Worm (Caenorhabditis elegans): Measurements from ENCODE around the gene K11H12.6.

Gene K11H12.6

ce11 chrIV:654526-655440 lies 12.3 kb upstream of the K11H12.6 start, which contains the start of the genes rpl-15 and K11H12.8:
rpl-15 (minus strand) TSS chrIV:654576.
K11H12.8 (plus strand) TSS chrIV:655390.
- peak; percentile 83 for TF ChIP-seq scrt-1 (GFP tag; IDR thresholded peaks at IDR 0.05)
- TF ChIP-seq ceh-13 (GFP tag; optimal IDR thresholded peaks at IDR 0.05): peak; percentile 57
- peak; percentile 66 for TF ChIP-seq B0310.2 (tag; optimal IDR thresholded peaks at IDR 0.05)
- TF ChIP-seq tra-4 (tag; optimal IDR thresholded peaks at IDR 0.05): peak; percentile 79
- TF ChIP-seq hmbx-1 (tag; optimal IDR thresholded peaks at IDR 0.05): peak; percentile 64
- peak; percentile 87 for TF ChIP-seq pes-1 (GFP tag; IDR thresholded peaks at IDR 0.05)
- TF ChIP-seq sea-1 (GFP tag; conservative IDR thresholded peaks at IDR 0.05): peak; percentile 95
- peak; percentile 64 for TF ChIP-seq ets-7 (tag; optimal IDR thresholded peaks at IDR 0.05)
- TF ChIP-seq tbx-37 (GFP tag; conservative IDR thresholded peaks at IDR 0.05): peak; percentile 91
- peak; percentile 92 for TF ChIP-seq flt-1 (GFP tag; IDR thresholded peaks at IDR 0.05)
- peak; percentile 99 for TF ChIP-seq F13C5.2 (tag; optimal IDR thresholded peaks at IDR 0.05)
- no peak for TF ChIP-seq ama-1 (optimal IDR thresholded peaks at IDR 0.05)
- TF ChIP-seq tbx-11 (GFP tag; IDR thresholded peaks at IDR 0.05): peak; percentile 77
- peak; percentile 70 for TF ChIP-seq hnd-1 (tag; optimal IDR thresholded peaks at IDR 0.05)
- peak; percentile 93 for TF ChIP-seq hmg-4 (GFP tag; optimal IDR thresholded peaks at IDR 0.05)
- peak; percentile 78 for TF ChIP-seq ceh-36 (tag; optimal IDR thresholded peaks at IDR 0.05)
- TF ChIP-seq aly-1 (tag; optimal IDR thresholded peaks at IDR 0.05): no peak

DNA sequence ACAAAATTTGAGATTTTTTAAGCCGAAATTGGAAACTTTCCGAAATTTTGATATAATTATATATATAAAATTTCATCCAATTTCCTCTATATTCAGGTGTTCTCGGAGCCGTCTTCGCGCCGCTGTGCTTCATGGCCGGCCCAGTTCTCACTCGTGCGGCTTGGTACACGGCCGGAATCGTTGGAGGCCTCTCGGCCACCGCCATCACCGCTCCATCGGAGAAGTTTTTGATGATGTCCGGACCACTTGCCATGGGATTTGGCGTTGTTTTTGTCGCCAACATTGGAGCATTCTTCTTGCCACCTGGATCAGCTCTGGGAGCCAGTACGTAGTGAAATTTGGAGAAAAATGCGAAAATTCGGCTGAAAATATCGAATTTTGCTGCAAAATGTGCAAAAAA lies 10.0 kb upstream of the K11H12.6 start:
- TF ChIP-seq ama-1 (optimal IDR thresholded peaks at IDR 0.05) (no peak), ceh-36 (tag; optimal IDR thresholded peaks at IDR 0.05) (no peak), scrt-1 (GFP tag; IDR thresholded peaks at IDR 0.05) (no peak), flt-1 (GFP tag; IDR thresholded peaks at IDR 0.05) (no peak), ets-7 (tag; optimal IDR thresholded peaks at IDR 0.05) (no peak), ceh-13 (GFP tag; optimal IDR thresholded peaks at IDR 0.05) (no peak), tbx-37 (GFP tag; conservative IDR thresholded peaks at IDR 0.05) (no peak)

- 0 out of 2 replicates have a peak, but pooled peaks have one; percentile 37 for TF ChIP-seq scrt-1 (GFP tag; IDR thresholded peaks at IDR 0.05)
- TF ChIP-seq pes-1 (GFP tag; IDR thresholded peaks at IDR 0.05): no peak; the same call in 1 of the 2 replicates
- TF ChIP-seq hmg-4 (GFP tag; optimal IDR thresholded peaks at IDR 0.05): peak; percentile 62
Measured at ce11 chrIV:657932-658331, 9.2 kb upstream of the K11H12.6 start.

DNA sequence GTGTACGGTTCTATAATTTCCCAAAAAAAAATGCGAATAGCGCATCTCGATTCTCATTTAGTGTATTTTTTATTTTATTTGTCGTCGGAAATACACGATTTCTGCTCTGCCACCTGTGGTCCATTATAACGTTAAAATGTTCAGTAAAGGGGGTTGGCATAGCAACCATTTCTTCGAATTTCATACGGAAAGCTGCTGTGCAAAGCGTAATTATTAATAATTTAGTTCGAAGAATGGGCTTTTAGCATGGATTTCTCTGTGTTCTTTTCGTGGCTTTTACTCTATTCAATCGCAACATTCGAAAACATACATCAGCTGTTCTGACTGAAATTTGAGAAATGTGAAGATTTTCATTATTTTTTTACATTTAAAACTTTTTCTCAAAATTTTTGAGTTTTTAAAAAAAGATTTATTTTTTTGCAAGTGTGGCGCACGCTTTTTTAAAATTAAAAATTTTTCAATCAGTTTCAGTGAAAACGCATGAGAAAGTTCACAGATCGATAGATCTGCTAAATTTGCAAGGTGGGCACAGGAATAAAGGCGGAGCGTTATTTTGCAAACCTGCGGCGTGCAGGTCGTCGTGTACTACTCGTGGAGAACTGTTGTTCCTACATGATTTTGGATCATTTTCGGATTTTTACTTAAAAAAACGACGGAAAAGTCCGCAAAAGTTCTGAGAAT lies 8.5 kb upstream of the K11H12.6 start:
- no peak for TF ChIP-seq F13C5.2 (tag; optimal IDR thresholded peaks at IDR 0.05)
- no peak for TF ChIP-seq pes-1 (GFP tag; IDR thresholded peaks at IDR 0.05)
- no peak for TF ChIP-seq scrt-1 (GFP tag; IDR thresholded peaks at IDR 0.05)
- TF ChIP-seq ets-7 (tag; optimal IDR thresholded peaks at IDR 0.05): no peak
- no peak for TF ChIP-seq hmg-4 (GFP tag; optimal IDR thresholded peaks at IDR 0.05)
- no peak for TF ChIP-seq aly-1 (tag; optimal IDR thresholded peaks at IDR 0.05)
- TF ChIP-seq hmbx-1 (tag; optimal IDR thresholded peaks at IDR 0.05): no peak
- no peak for TF ChIP-seq ceh-13 (GFP tag; optimal IDR thresholded peaks at IDR 0.05)
- TF ChIP-seq hnd-1 (tag; optimal IDR thresholded peaks at IDR 0.05): no peak
- no peak for TF ChIP-seq flt-1 (GFP tag; IDR thresholded peaks at IDR 0.05)
- no peak for TF ChIP-seq tbx-37 (GFP tag; conservative IDR thresholded peaks at IDR 0.05)
- no peak for TF ChIP-seq tbx-11 (GFP tag; IDR thresholded peaks at IDR 0.05)
- TF ChIP-seq ama-1 (optimal IDR thresholded peaks at IDR 0.05): no peak
- TF ChIP-seq sea-1 (GFP tag; conservative IDR thresholded peaks at IDR 0.05): no peak
- TF ChIP-seq tra-4 (tag; optimal IDR thresholded peaks at IDR 0.05): no peak
- no peak for TF ChIP-seq B0310.2 (tag; optimal IDR thresholded peaks at IDR 0.05)
- TF ChIP-seq ceh-36 (tag; optimal IDR thresholded peaks at IDR 0.05): no peak

DNA sequence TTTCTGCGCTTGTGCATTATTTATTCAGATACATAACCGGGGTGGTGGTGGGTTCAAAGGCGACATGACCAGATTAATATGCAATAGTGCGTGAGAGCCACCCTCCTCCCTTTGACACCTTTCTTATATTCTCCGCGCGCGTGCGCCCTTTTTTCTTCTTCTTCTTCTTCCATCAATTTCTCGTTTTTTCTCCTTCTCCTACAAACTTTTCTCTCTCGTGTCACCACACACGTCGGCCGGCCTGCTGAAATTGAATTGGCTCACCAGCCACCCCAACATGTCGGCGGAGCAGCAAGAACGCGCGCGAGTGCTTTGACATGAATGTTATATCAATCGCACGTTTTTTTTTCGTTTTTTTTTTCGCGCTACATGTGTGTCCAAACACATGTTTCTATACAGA lies 7.5 kb upstream of the K11H12.6 start:
- TF ChIP-seq ceh-13 (GFP tag; optimal IDR thresholded peaks at IDR 0.05) (no peak), tbx-11 (GFP tag; IDR thresholded peaks at IDR 0.05) (no peak), F13C5.2 (tag; optimal IDR thresholded peaks at IDR 0.05) (no peak), ceh-36 (tag; optimal IDR thresholded peaks at IDR 0.05) (no peak), tra-4 (tag; optimal IDR thresholded peaks at IDR 0.05) (no peak), aly-1 (tag; optimal IDR thresholded peaks at IDR 0.05) (no peak), ama-1 (optimal IDR thresholded peaks at IDR 0.05) (no peak), hnd-1 (tag; optimal IDR thresholded peaks at IDR 0.05) (no peak), pes-1 (GFP tag; IDR thresholded peaks at IDR 0.05) (no peak), sea-1 (GFP tag; conservative IDR thresholded peaks at IDR 0.05) (no peak), tbx-37 (GFP tag; conservative IDR thresholded peaks at IDR 0.05) (no peak), hmg-4 (GFP tag; optimal IDR thresholded peaks at IDR 0.05) (no peak), scrt-1 (GFP tag; IDR thresholded peaks at IDR 0.05) (no peak), B0310.2 (tag; optimal IDR thresholded peaks at IDR 0.05) (no peak), ets-7 (tag; optimal IDR thresholded peaks at IDR 0.05) (no peak), hmbx-1 (tag; optimal IDR thresholded peaks at IDR 0.05) (no peak), flt-1 (GFP tag; IDR thresholded peaks at IDR 0.05) (no peak)

DNA sequence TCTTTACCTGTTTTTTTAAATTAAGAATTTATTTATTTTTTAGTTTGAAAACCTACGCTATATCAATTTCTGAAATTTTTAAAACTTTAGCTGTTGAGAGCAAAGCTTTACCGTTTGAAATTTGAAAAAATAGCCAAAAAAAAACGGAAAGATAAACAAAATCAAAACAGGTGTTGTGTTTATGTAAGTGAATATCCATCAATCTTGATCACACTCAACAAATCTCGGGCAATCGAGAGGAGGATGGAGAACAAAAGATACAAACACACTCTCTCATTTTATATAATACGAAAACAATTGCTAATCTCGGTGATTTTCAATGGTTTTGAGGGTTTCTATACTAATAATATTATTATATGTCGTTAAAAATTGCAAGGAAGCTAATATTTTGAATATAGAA lies 5.5 kb upstream of the K11H12.6 start:
- TF ChIP-seq flt-1 (GFP tag; IDR thresholded peaks at IDR 0.05): no peak
- no peak for TF ChIP-seq ceh-36 (tag; optimal IDR thresholded peaks at IDR 0.05)
- TF ChIP-seq sea-1 (GFP tag; conservative IDR thresholded peaks at IDR 0.05): no peak

DNA sequence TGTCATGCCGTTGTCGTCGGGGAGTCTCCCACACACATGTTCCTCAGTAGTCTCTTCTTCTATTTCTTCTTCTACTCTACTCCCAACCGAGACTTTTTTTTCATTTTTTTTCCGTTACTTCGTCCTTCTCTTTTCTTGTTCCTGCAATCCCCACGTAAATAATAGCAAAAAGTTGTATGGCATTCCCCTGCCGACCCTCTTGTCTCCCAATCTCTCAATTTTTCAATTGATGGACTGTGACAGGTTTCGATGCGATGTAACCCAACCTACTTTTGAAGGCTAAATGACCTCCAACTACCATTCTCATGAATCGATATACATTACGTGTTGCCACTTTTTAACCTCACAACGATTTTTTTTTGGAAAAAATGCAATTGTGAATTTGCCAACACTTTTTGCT lies 3.0 kb upstream of the K11H12.6 start:
- TF ChIP-seq sea-1 (GFP tag; conservative IDR thresholded peaks at IDR 0.05) (no peak), ets-7 (tag; optimal IDR thresholded peaks at IDR 0.05) (no peak)
